Fruit fly (Drosophila melanogaster): Measurements from ENCODE around the gene Rcc1.

DNA sequence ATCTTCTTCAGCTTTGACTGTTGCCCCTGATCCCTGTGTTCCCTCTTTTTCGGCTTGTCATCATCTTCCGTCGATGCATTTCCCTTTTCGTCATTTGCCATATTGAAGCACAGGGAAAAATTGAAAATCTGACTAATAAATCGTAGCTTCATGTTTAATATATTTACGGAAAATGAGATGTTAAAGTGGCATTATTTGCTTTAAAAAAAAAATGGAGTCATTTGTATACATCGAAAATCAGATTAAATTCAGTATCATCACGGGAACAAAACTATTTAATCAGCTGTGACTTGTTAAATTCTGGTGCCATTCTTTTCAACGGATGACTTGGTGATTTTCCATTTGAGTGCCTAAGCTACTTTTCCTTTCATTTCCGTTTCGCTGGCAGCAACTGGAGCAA lies 26.0 kb downstream of the Rcc1 start, which contains the start of gene CG10486:
- no peak for TF ChIP-seq net (GFP tag; optimal IDR thresholded peaks at IDR 0.05)
- no peak for TF ChIP-seq Ets21C (GFP tag; optimal IDR thresholded peaks at IDR 0.05)
- TF ChIP-seq fd85E (GFP tag; optimal IDR thresholded peaks at IDR 0.05), result no peak
- TF ChIP-seq Sox102F (GFP tag; optimal IDR thresholded peaks at IDR 0.05), result no peak
- no peak for TF ChIP-seq pdm3 (GFP tag; optimal IDR thresholded peaks at IDR 0.05)
- no peak for TF ChIP-seq dac (GFP tag; optimal IDR thresholded peaks at IDR 0.05)

Data from whole organism, prepupa.